2 worm cellular contexts compared by ENCODE assay signal in the genomic region with DNA sequence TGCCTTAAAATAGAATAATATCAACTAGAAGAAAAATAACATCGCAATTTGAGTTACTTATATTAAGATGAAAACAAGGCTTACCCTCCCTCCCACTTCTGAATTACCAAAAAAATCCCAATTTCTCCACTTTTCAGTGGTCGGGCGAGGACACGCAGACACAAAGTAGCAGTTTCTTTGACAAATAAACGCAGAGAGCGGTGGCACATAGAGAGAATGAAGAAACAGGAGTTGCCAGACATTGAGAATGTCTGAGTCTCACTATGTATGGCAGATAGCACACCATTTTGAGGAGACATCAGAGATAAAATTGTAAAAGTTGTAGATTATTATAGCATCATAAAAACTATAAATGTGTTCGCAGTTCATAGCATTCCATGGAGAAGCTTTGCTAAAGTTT.
TF ChIP-seq lines count a peak whose summit lies in the region.

No protein-coding gene starts in this region.

TF ChIP-seq in whole organism, L1 larva, 84 proteins besides CTCF, POLR2A, EP300 and RAD21 (continued from another document and continues in another):
- TF ChIP-seq mdl-1 (tag; optimal IDR thresholded peaks at IDR 0.05; lab: Kevin White, UChicago), result peak in 1 of 2 experiments; percentile 46
- peak; percentile 52 for TF ChIP-seq nhr-237 (tag; optimal IDR thresholded peaks at IDR 0.05; lab: Kevin White, UChicago)
- peak; percentile 78 for TF ChIP-seq mep-1 (tag; optimal IDR thresholded peaks at IDR 0.05; lab: Kevin White, UChicago)
- peak; percentile 14 for TF ChIP-seq nhr-90 (tag; optimal IDR thresholded peaks at IDR 0.05; lab: Kevin White, UChicago; ENCODE audit: poor library complexity)
- no peak for TF ChIP-seq lin-39 (tag; optimal IDR thresholded peaks at IDR 0.05; lab: Kevin White, UChicago)
- TF ChIP-seq hlh-17 (GFP tag; optimal IDR thresholded peaks at IDR 0.05; lab: Kevin White, UChicago; ENCODE audit: borderline replicate concordance), result no peak
- TF ChIP-seq pag-3 (tag; optimal IDR thresholded peaks at IDR 0.05; lab: Kevin White, UChicago; ENCODE audit: borderline replicate concordance, insufficient read depth), result no peak
- TF ChIP-seq ceh-90 (tag; optimal IDR thresholded peaks at IDR 0.05; lab: Kevin White, UChicago), result no peak
- TF ChIP-seq nhr-19 (GFP tag; conservative IDR thresholded peaks at IDR 0.05; lab: Robert Waterston, UW), result peak; percentile 45
- TF ChIP-seq nhr-76 (tag; optimal IDR thresholded peaks at IDR 0.05; lab: Kevin White, UChicago), result no peak
- TF ChIP-seq hpl-2 (GFP tag; optimal IDR thresholded peaks at IDR 0.05; lab: Kevin White, UChicago), result no peak
- TF ChIP-seq sox-4 (tag; optimal IDR thresholded peaks at IDR 0.05; lab: Kevin White, UChicago), result no peak
- no peak for TF ChIP-seq egl-27 (tag; optimal IDR thresholded peaks at IDR 0.05; lab: Kevin White, UChicago)
- peak; percentile 41 for TF ChIP-seq nhr-11 (tag; optimal IDR thresholded peaks at IDR 0.05; lab: Kevin White, UChicago)
- no peak for TF ChIP-seq ceh-8 (GFP tag; optimal IDR thresholded peaks at IDR 0.05; lab: Kevin White, UChicago)
- peak; percentile 57 for TF ChIP-seq lin-13 (GFP tag; optimal IDR thresholded peaks at IDR 0.05; lab: Kevin White, UChicago)
- no peak for TF ChIP-seq nhr-84 (tag; optimal IDR thresholded peaks at IDR 0.05; lab: Kevin White, UChicago)
- TF ChIP-seq snpc-4 (tag; optimal IDR thresholded peaks at IDR 0.05; lab: Kevin White, UChicago), result no peak
- TF ChIP-seq nhr-71 (tag; optimal IDR thresholded peaks at IDR 0.05; lab: Kevin White, UChicago), result peak; percentile 80
- TF ChIP-seq jun-1 (tag; optimal IDR thresholded peaks at IDR 0.05; lab: Kevin White, UChicago), result peak; percentile 65
- TF ChIP-seq fkh-10 (GFP tag; optimal IDR thresholded peaks at IDR 0.05; lab: Kevin White, UChicago), result no peak
- TF ChIP-seq unc-130 (tag; optimal IDR thresholded peaks at IDR 0.05; lab: Kevin White, UChicago), result no peak
- TF ChIP-seq grh-1 (GFP tag; IDR thresholded peaks at IDR 0.05; lab: Robert Waterston, UW), result no peak
- TF ChIP-seq nhr-47 (tag; optimal IDR thresholded peaks at IDR 0.05; lab: Kevin White, UChicago), result peak; percentile 67
- no peak for TF ChIP-seq ztf-11 (tag; optimal IDR thresholded peaks at IDR 0.05; lab: Kevin White, UChicago)
- TF ChIP-seq C16A3.4 (tag; optimal IDR thresholded peaks at IDR 0.05; lab: Kevin White, UChicago), result no peak
- TF ChIP-seq zag-1 (tag; optimal IDR thresholded peaks at IDR 0.05; lab: Kevin White, UChicago), result no peak
- TF ChIP-seq xbp-1 (tag; optimal IDR thresholded peaks at IDR 0.05; lab: Kevin White, UChicago), result peak; percentile 56
- TF ChIP-seq mab-9 (GFP tag; IDR thresholded peaks at IDR 0.05; lab: Robert Waterston, UW), result no peak
- no peak for TF ChIP-seq C04F5.9 (tag; optimal IDR thresholded peaks at IDR 0.05; lab: Kevin White, UChicago)
- peak; percentile 62 for TF ChIP-seq blmp-1 (tag; optimal IDR thresholded peaks at IDR 0.05; lab: Kevin White, UChicago)
- peak; percentile 48 for TF ChIP-seq nhr-77 (tag; optimal IDR thresholded peaks at IDR 0.05; lab: Kevin White, UChicago)
- TF ChIP-seq zip-4 (GFP tag; optimal IDR thresholded peaks at IDR 0.05; lab: Kevin White, UChicago), result no peak
- TF ChIP-seq unc-30 (tag; optimal IDR thresholded peaks at IDR 0.05; lab: Kevin White, UChicago), result no peak
- TF ChIP-seq unc-62 (GFP tag; optimal IDR thresholded peaks at IDR 0.05; lab: Kevin White, UChicago), result no peak
- no peak for TF ChIP-seq pax-3 (tag; optimal IDR thresholded peaks at IDR 0.05; lab: Kevin White, UChicago)
- TF ChIP-seq nhr-28 (tag; optimal IDR thresholded peaks at IDR 0.05; lab: Kevin White, UChicago), result no peak
- no peak for TF ChIP-seq sup-37 (GFP tag; optimal IDR thresholded peaks at IDR 0.05; lab: Kevin White, UChicago)
- no peak for TF ChIP-seq pqm-1 (tag; optimal IDR thresholded peaks at IDR 0.05; lab: Kevin White, UChicago)
- TF ChIP-seq swsn-7 (tag; optimal IDR thresholded peaks at IDR 0.05; lab: Kevin White, UChicago), result peak; percentile 77
- TF ChIP-seq nhr-20 (tag; optimal IDR thresholded peaks at IDR 0.05; lab: Kevin White, UChicago), result peak; percentile 53
- TF ChIP-seq tbx-2 (tag; optimal IDR thresholded peaks at IDR 0.05; lab: Kevin White, UChicago), result peak; percentile 50
- TF ChIP-seq F16B12.6 (tag; optimal IDR thresholded peaks at IDR 0.05; lab: Kevin White, UChicago), result no peak
- peak; percentile 77 to 95 for TF ChIP-seq efl-1 (optimal IDR thresholded peaks at IDR 0.05; lab: Kevin White, UChicago)
- TF ChIP-seq efl-1 (GFP tag; optimal IDR thresholded peaks at IDR 0.05 in 1 of 2; lab: Kevin White, UChicago), result peak; percentile 22 to 73
- no peak for TF ChIP-seq ces-1 (GFP tag; optimal IDR thresholded peaks at IDR 0.05; lab: Kevin White, UChicago)
- TF ChIP-seq egl-13 (tag; optimal IDR thresholded peaks at IDR 0.05; lab: Kevin White, UChicago), result no peak
- no peak for TF ChIP-seq sptf-1 (tag; optimal IDR thresholded peaks at IDR 0.05; lab: Kevin White, UChicago)
- TF ChIP-seq ama-1 (optimal IDR thresholded peaks at IDR 0.05; lab: Kevin White, UChicago), result peak; percentile 10
- no peak for TF ChIP-seq alr-1 (tag; optimal IDR thresholded peaks at IDR 0.05; lab: Kevin White, UChicago; ENCODE audit: borderline replicate concordance)
- no peak for TF ChIP-seq fkh-4 (tag; optimal IDR thresholded peaks at IDR 0.05; lab: Kevin White, UChicago; ENCODE audit: borderline replicate concordance)
- peak; percentile 84 for TF ChIP-seq lin-14 (GFP tag; optimal IDR thresholded peaks at IDR 0.05; lab: Kevin White, UChicago)
- TF ChIP-seq fkh-8 (tag; optimal IDR thresholded peaks at IDR 0.05; lab: Kevin White, UChicago), result peak; percentile 36
- no peak for TF ChIP-seq tlp-1 (tag; optimal IDR thresholded peaks at IDR 0.05; lab: Kevin White, UChicago)
- TF ChIP-seq ets-5 (GFP tag; IDR thresholded peaks at IDR 0.05; lab: Robert Waterston, UW), result no peak
- TF ChIP-seq hlh-4 (tag; optimal IDR thresholded peaks at IDR 0.05; lab: Kevin White, UChicago), result no peak
- peak; percentile 71 for TF ChIP-seq rnt-1 (tag; optimal IDR thresholded peaks at IDR 0.05; lab: Kevin White, UChicago)
- peak; percentile 82 for TF ChIP-seq nhr-85 (tag; lab: Kevin White, UChicago)
- TF ChIP-seq unc-86 (tag; optimal IDR thresholded peaks at IDR 0.05; lab: Kevin White, UChicago), result peak; percentile 46
- peak; percentile 32 to 54 for TF ChIP-seq lin-35 (GFP tag; optimal IDR thresholded peaks at IDR 0.05; lab: Kevin White, UChicago)
- no peak for TF ChIP-seq Y116A8C.19 (tag; optimal IDR thresholded peaks at IDR 0.05; lab: Kevin White, UChicago; ENCODE audit: borderline replicate concordance)
- peak; percentile 77 for TF ChIP-seq snu-23 (GFP tag; optimal IDR thresholded peaks at IDR 0.05; lab: Kevin White, UChicago)
- TF ChIP-seq isw-1 (GFP tag; IDR thresholded peaks at IDR 0.05; lab: Robert Waterston, UW), result peak; percentile 26; the same call in 1 of the 2 replicates
- TF ChIP-seq irx-1 (tag; optimal IDR thresholded peaks at IDR 0.05; lab: Kevin White, UChicago), result peak; percentile 16

TF ChIP-seq in whole organism, L3 larva, 47 proteins besides CTCF, POLR2A, EP300 and RAD21 (continued from another document):
- TF ChIP-seq lin-39 (tag; optimal IDR thresholded peaks at IDR 0.05; lab: Kevin White, UChicago) (peak; percentile 43), sea-2 (GFP tag; optimal IDR thresholded peaks at IDR 0.05; lab: Kevin White, UChicago) (no peak), mml-1 (tag; optimal IDR thresholded peaks at IDR 0.05; lab: Kevin White, UChicago) (no peak), pqm-1 (tag; optimal IDR thresholded peaks at IDR 0.05; lab: Kevin White, UChicago) (peak; percentile 49), ztf-11 (tag; optimal IDR thresholded peaks at IDR 0.05; lab: Kevin White, UChicago) (no peak), nhr-43 (tag; optimal IDR thresholded peaks at IDR 0.05; lab: Kevin White, UChicago; ENCODE audit: poor library complexity, severe bottlenecking) (no peak), elt-3 (tag; optimal IDR thresholded peaks at IDR 0.05; lab: Kevin White, UChicago) (no peak), nhr-25 (tag; optimal IDR thresholded peaks at IDR 0.05; lab: Kevin White, UChicago) (peak; percentile 64), nhr-23 (tag; optimal IDR thresholded peaks at IDR 0.05; lab: Kevin White, UChicago) (peak; percentile 35), ceh-82 (tag; optimal IDR thresholded peaks at IDR 0.05; lab: Kevin White, UChicago) (no peak), fkh-10 (GFP tag; optimal IDR thresholded peaks at IDR 0.05; lab: Kevin White, UChicago) (no peak), mdl-1 (tag; optimal IDR thresholded peaks at IDR 0.05; lab: Kevin White, UChicago) (peak; percentile 6), nhr-28 (tag; optimal IDR thresholded peaks at IDR 0.05; lab: Kevin White, UChicago) (no peak), unc-39 (tag; optimal IDR thresholded peaks at IDR 0.05; lab: Kevin White, UChicago) (no peak), lsy-12 (tag; optimal IDR thresholded peaks at IDR 0.05; lab: Kevin White, UChicago) (no peak), aly-2 (tag; optimal IDR thresholded peaks at IDR 0.05; lab: Kevin White, UChicago) (no peak), egl-5 (tag; optimal IDR thresholded peaks at IDR 0.05; lab: Kevin White, UChicago) (peak; percentile 68), pha-4 (tag; optimal IDR thresholded peaks at IDR 0.05; lab: Kevin White, UChicago) (peak; percentile 84), fkh-2 (tag; optimal IDR thresholded peaks at IDR 0.05; lab: Kevin White, UChicago) (no peak), ceh-28 (tag; optimal IDR thresholded peaks at IDR 0.05; lab: Kevin White, UChicago) (peak; percentile 23), zag-1 (tag; optimal IDR thresholded peaks at IDR 0.05; lab: Kevin White, UChicago) (no peak), lin-15B (tag; optimal IDR thresholded peaks at IDR 0.05; lab: Kevin White, UChicago) (peak; percentile 20)
